Fruit fly (Drosophila melanogaster) whole organism, wandering third instar larva: ENCODE data around the gene CG15404.

ENCODE experiments used
- HLH106 ChIP-seq: fragments of 200-800 bp; optimal IDR thresholded peaks from 3 replicates; lab custom pipeline; 2019; ENCODE audit warnings: missing biosample characterization, mild to moderate bottlenecking, missing genetic modification characterization, moderate library complexity
- Hr78 ChIP-seq: fragments of >200 bp; optimal IDR thresholded peaks from 2 replicates; lab custom pipeline; 2017; ENCODE audit warnings: missing biosample characterization, missing genetic modification characterization
- Sp1 ChIP-seq: fragments of 200-800 bp; sonication (Bioruptor generic); optimal IDR thresholded peaks from 3 replicates; lab custom pipeline; 2019; ENCODE audit warnings: missing biosample characterization, mild to moderate bottlenecking, missing genetic modification characterization, moderate library complexity
- foxo ChIP-seq, 2 experiments: fragments of 200-800 bp; sonication (Bioruptor generic); optimal IDR thresholded peaks; 2 replicates in 1 of 2; 3 replicates in 1 of 2; lab custom pipeline; 2016 to 2017; ENCODE audit warnings: missing biosample characterization in 2 of 2, missing genetic modification characterization in 2 of 2
- h ChIP-seq: fragments of 200-800 bp; sonication (Bioruptor generic); optimal IDR thresholded peaks from 3 replicates; lab custom pipeline; 2016; ENCODE audit warnings: missing biosample characterization, mild to moderate bottlenecking, missing genetic modification characterization
- lola ChIP-seq: fragments of >200 bp; optimal IDR thresholded peaks from 2 replicates; lab custom pipeline; 2017; ENCODE audit warnings: missing biosample characterization, missing genetic modification characterization
- psq ChIP-seq: fragments of 200-800 bp; sonication (Bioruptor generic); optimal IDR thresholded peaks from 3 replicates; lab custom pipeline; 2017; ENCODE audit warnings: missing biosample characterization, mild to moderate bottlenecking, missing genetic modification characterization, moderate library complexity
- usp ChIP-seq: fragments of >200 bp; optimal IDR thresholded peaks from 2 replicates; lab custom pipeline; 2017; ENCODE audit warnings: missing biosample characterization, missing genetic modification characterization

DNA sequence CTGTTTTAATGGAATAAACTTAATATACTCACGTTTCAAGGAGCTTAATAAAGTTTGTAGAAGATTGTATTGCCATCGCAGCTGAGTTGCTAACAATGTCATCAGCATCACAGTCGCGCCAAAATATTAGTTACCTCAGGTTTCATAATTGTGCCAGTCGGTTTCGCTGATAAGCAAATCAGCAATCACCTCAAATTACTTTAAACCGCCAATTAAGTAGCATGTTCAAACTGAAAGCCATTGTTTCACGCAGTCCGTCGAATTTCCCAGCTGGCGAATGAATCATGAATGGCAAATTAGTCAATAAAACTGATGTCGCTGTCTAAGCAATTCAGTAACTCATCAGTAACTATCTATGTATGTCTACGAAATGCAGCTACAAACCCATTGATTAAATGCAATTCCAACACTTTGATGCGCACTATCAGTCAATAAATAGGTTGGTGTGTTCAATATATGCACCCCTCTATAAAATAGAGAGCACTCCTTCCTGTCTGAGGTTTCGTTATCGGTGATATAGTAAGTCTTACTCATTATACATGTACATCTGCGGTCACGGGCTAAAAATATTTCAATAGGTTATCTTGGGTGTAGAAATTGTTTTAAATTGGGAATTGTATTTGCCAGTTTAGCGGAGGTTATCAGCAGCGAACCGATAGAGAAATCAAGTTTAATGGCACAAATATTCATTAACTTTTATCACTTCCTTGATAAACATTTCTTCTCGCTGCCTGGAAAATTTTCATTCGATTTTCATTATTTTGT, 9.3 kb upstream of the CG15404 start:
- TF ChIP-seq HLH106 (tag; lab: Kevin White, UChicago) = no peak
- TF ChIP-seq h = no peak
- no peak for TF ChIP-seq lola (GFP tag; lab: Kevin White, UChicago)
- TF ChIP-seq foxo (GFP tag; optimal IDR thresholded peaks at IDR 0.05; lab: Kevin White, UChicago) = no peak
- no peak for TF ChIP-seq Hr78 (GFP tag; lab: Kevin White, UChicago)
- no peak for TF ChIP-seq psq (GFP tag; lab: Kevin White, UChicago)
- no peak for TF ChIP-seq usp (GFP tag; lab: Kevin White, UChicago)
- no peak for TF ChIP-seq Sp1 (GFP tag; lab: Kevin White, UChicago)
